Worm (Caenorhabditis elegans) whole organism, mixed stage, embryonic: ENCODE measurements around the gene zim-1.

Experiments used
- bed-3 ChIP-seq: fragments of 200-800 bp; sonication (Bioruptor generic); optimal IDR thresholded peaks from 3 replicates; lab custom pipeline; 2018; ENCODE audit warnings: mild to moderate bottlenecking, missing genetic modification characterization, moderate library complexity, missing compliant biosample characterization
- ces-1 ChIP-seq: fragments of 150-350 bp; optimal IDR thresholded peaks from 2 replicates; lab custom pipeline; 2014; ENCODE audit warnings: missing biosample characterization, missing genetic modification reagents, missing genetic modification characterization
- drap-1 ChIP-seq: fragments of 200-800 bp; sonication (Bioruptor generic); optimal IDR thresholded peaks from 3 replicates; lab custom pipeline; 2018; ENCODE audit warnings: mild to moderate bottlenecking, missing genetic modification characterization, missing compliant biosample characterization
- elt-1 ChIP-seq: sonication (generic microtip); optimal IDR thresholded peaks from 2 replicates; lab custom pipeline; 2017; ENCODE audit warnings: missing genetic modification characterization, mild to moderate bottlenecking, missing compliant biosample characterization, antibody characterized with exemption, moderate library complexity, borderline replicate concordance; ENCODE audit not compliant: insufficient read depth
- elt-3 ChIP-seq: fragments of 150-350 bp; optimal IDR thresholded peaks from 2 replicates; lab custom pipeline; 2014; ENCODE audit warnings: missing biosample characterization, missing genetic modification characterization
- nhr-76 ChIP-seq: sonication (generic microtip); optimal IDR thresholded peaks from 2 replicates; lab custom pipeline; 2017; ENCODE audit warnings: missing biosample characterization, missing genetic modification characterization
- pha-4 ChIP-seq: fragments of 150-350 bp; optimal IDR thresholded peaks from 2 replicates; lab custom pipeline; 2018; ENCODE audit warnings: missing biosample characterization, missing genetic modification reagents, missing genetic modification characterization
- sem-2 ChIP-seq: fragments of 200-800 bp; sonication (Bioruptor generic); optimal IDR thresholded peaks from 2 replicates; lab custom pipeline; 2018; ENCODE audit warnings: mild to moderate bottlenecking, missing genetic modification characterization, missing compliant biosample characterization
- snpc-4 ChIP-seq: fragments of 150-350 bp; optimal IDR thresholded peaks from 2 replicates; lab custom pipeline; 2014; ENCODE audit warnings: missing biosample characterization, missing genetic modification characterization
- zip-8 ChIP-seq: fragments of 150-350 bp; optimal IDR thresholded peaks from 2 replicates; lab custom pipeline; 2014; ENCODE audit warnings: missing biosample characterization, missing genetic modification characterization
- ztf-11 ChIP-seq: fragments of 150-350 bp; optimal IDR thresholded peaks from 2 replicates; lab custom pipeline; 2014; ENCODE audit warnings: missing biosample characterization, missing genetic modification characterization

DNA sequence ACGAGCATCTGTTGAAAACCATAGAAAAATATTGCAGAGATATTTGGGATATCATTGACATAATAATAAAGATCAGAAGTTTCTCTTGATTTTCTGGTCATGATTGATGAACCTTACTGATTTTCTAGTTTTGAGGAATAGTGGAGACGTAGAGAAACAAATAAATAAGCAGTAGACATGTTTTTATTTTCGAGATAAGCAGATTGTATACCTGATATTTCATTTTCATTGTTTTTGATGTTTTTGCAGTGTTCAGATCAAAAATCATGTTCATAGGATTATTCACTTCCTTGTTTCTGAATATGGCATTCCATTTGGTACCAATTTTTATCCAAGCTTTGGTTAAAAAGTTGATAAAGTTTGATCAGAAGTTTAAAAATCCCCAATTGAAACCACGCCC, 8.3 kb upstream of the zim-1 start, which contains the start of gene T07G12.4:
- TF ChIP-seq elt-1 (tag; lab: Kevin White, UChicago) (no peak), ztf-11 (tag; lab: Kevin White, UChicago) (no peak), elt-3 (tag; lab: Kevin White, UChicago) (no peak), sem-2 (GFP tag; lab: Kevin White, UChicago) (no peak), drap-1 (GFP tag; lab: Kevin White, UChicago) (no peak), bed-3 (GFP tag; lab: Kevin White, UChicago) (no peak), pha-4 (tag; lab: Kevin White, UChicago) (no peak), ces-1 (GFP tag; lab: Kevin White, UChicago) (no peak), nhr-76 (tag; lab: Kevin White, UChicago) (no peak), zip-8 (tag; lab: Kevin White, UChicago) (no peak), snpc-4 (no peak)
